Fruit fly (Drosophila melanogaster) whole organism, embryonic: ENCODE measurements around the gene CG5180.
A peak's percentile ranks its signal among the peaks of the same experiment; 100 is the strongest.

Experiments
- Adf1 ChIP-seq: fragments of 200-800 bp; sonication (Bioruptor generic); IDR thresholded peaks from 2 replicates; pipeline ENCODE4 v1.3.6; 2022; ENCODE audit warnings: missing biosample characterization, missing genetic modification characterization
- BEAF-32 ChIP-seq: fragments of 200-800 bp; sonication (Bioruptor generic); optimal IDR thresholded peaks from 3 replicates; lab custom pipeline; 2017; ENCODE audit warnings: missing biosample characterization, missing genetic modification characterization, mild to moderate bottlenecking, moderate library complexity, missing genetic modification reagents
- CG10366 ChIP-seq: fragments of 200-800 bp; sonication (Bioruptor generic); IDR thresholded peaks from 2 replicates; pipeline ENCODE4 v1.3.6; 2022; ENCODE audit warnings: missing biosample characterization, missing genetic modification characterization
- CG11398 ChIP-seq: fragments of 200-800 bp; sonication (Bioruptor generic); optimal IDR thresholded peaks from 2 replicates; lab custom pipeline; 2016; ENCODE audit warnings: missing biosample characterization, missing genetic modification characterization
- CG13775 ChIP-seq: fragments of 200-800 bp; sonication (Bioruptor generic); optimal IDR thresholded peaks from 3 replicates; lab custom pipeline; 2017; ENCODE audit warnings: missing biosample characterization, mild to moderate bottlenecking, missing genetic modification characterization
- CG16815 ChIP-seq: fragments of 200-800 bp; sonication (Bioruptor generic); optimal IDR thresholded peaks from 3 replicates; lab custom pipeline; 2017; ENCODE audit warnings: missing biosample characterization, mild to moderate bottlenecking, missing genetic modification characterization
- CG16863 ChIP-seq: fragments of 200-800 bp; sonication (Bioruptor generic); optimal IDR thresholded peaks from 3 replicates; lab custom pipeline; 2016; ENCODE audit warnings: missing biosample characterization, missing genetic modification characterization
- CG17802 ChIP-seq: fragments of 200-800 bp; sonication (Bioruptor generic); optimal IDR thresholded peaks from 2 replicates; lab custom pipeline; 2018; ENCODE audit warnings: missing biosample characterization, mild to moderate bottlenecking, missing genetic modification characterization, moderate library complexity
- CG18599 ChIP-seq: fragments of 200-800 bp; sonication (Bioruptor generic); optimal IDR thresholded peaks from 3 replicates; lab custom pipeline; 2017; ENCODE audit warnings: missing biosample characterization, missing genetic modification characterization, mild to moderate bottlenecking, moderate library complexity, missing genetic modification reagents
- CG2120 ChIP-seq: fragments of 200-800 bp; sonication (Bioruptor generic); optimal IDR thresholded peaks from 3 replicates; lab custom pipeline; 2016; ENCODE audit warnings: missing biosample characterization, missing genetic modification characterization
- CG30020 ChIP-seq: fragments of 200-800 bp; optimal IDR thresholded peaks from 2 replicates; lab custom pipeline; 2019; ENCODE audit warnings: missing biosample characterization, mild to moderate bottlenecking, missing genetic modification characterization, moderate library complexity
- CG4707 ChIP-seq: fragments of 200-800 bp; sonication (Bioruptor generic); optimal IDR thresholded peaks from 2 replicates; lab custom pipeline; 2018; ENCODE audit warnings: missing biosample characterization, mild to moderate bottlenecking, missing genetic modification characterization, moderate library complexity
- CG6175 ChIP-seq: fragments of 200-800 bp; sonication (Bioruptor generic); IDR thresholded peaks from 3 replicates; pipeline ENCODE4 v1.3.6; 2022; ENCODE audit warnings: missing biosample characterization, missing genetic modification characterization
- CG6272 ChIP-seq: fragments of 200-800 bp; sonication (Bioruptor generic); IDR thresholded peaks from 2 replicates; pipeline ENCODE4 v1.3.6; 2022; ENCODE audit warnings: missing biosample characterization, missing genetic modification characterization
- CG6654 ChIP-seq: fragments of 200-800 bp; sonication (Bioruptor generic); optimal IDR thresholded peaks from 2 replicates; lab custom pipeline; 2017; ENCODE audit warnings: missing biosample characterization, mild to moderate bottlenecking, missing genetic modification characterization
- CG6683 ChIP-seq: fragments of 200-800 bp; sonication (Bioruptor generic); optimal IDR thresholded peaks from 2 replicates; lab custom pipeline; 2017; ENCODE audit warnings: missing biosample characterization, mild to moderate bottlenecking, missing genetic modification characterization, missing genetic modification reagents
- CG7556 ChIP-seq: fragments of 200-800 bp; sonication (Bioruptor generic); optimal IDR thresholded peaks from 2 replicates; lab custom pipeline; 2017; ENCODE audit warnings: missing biosample characterization, mild to moderate bottlenecking, missing genetic modification characterization
- CG9609 ChIP-seq: fragments of 200-800 bp; sonication (Bioruptor generic); optimal IDR thresholded peaks from 3 replicates; lab custom pipeline; 2016; ENCODE audit warnings: missing biosample characterization, missing genetic modification characterization
- Dll ChIP-seq: fragments of 200-800 bp; sonication (Bioruptor generic); IDR thresholded peaks from 4 replicates; pipeline ENCODE4 v1.3.6; 2022; ENCODE audit warnings: missing biosample characterization, missing genetic modification characterization; ENCODE audit not compliant: partially characterized antibody
- Dref ChIP-seq: fragments of 200-800 bp; sonication (Bioruptor generic); IDR thresholded peaks from 2 replicates; pipeline ENCODE4 v1.3.6; 2022; ENCODE audit warnings: missing biosample characterization, missing genetic modification characterization
- Eip74EF ChIP-seq, 2 experiments: fragments of 200-800 bp in 1 of 2; fragments of >200 bp in 1 of 2; sonication (Bioruptor generic) in 1 of 2; optimal IDR thresholded peaks; 2 replicates each; lab custom pipeline; 2017 to 2019; ENCODE audit warnings: missing biosample characterization in 2 of 2, missing genetic modification characterization in 2 of 2, mild to moderate bottlenecking in 1 of 2, moderate library complexity in 1 of 2
- Elba2 ChIP-seq: fragments of 200-800 bp; sonication (Bioruptor generic); optimal IDR thresholded peaks from 3 replicates; lab custom pipeline; 2016; ENCODE audit warnings: missing biosample characterization, missing genetic modification characterization
- Ets97D ChIP-seq: fragments of 200-800 bp; sonication (Bioruptor generic); optimal IDR thresholded peaks from 3 replicates; lab custom pipeline; 2016; ENCODE audit warnings: missing biosample characterization, missing genetic modification characterization
- Fer3 ChIP-seq: fragments of 200-800 bp; sonication (Bioruptor generic); optimal IDR thresholded peaks from 2 replicates; lab custom pipeline; 2018; ENCODE audit warnings: missing biosample characterization, mild to moderate bottlenecking, missing genetic modification characterization, moderate library complexity
- Gsc ChIP-seq: fragments of 200-800 bp; sonication (Bioruptor generic); IDR thresholded peaks from 2 replicates; pipeline ENCODE4 v1.3.6; 2022; ENCODE audit warnings: missing biosample characterization, missing genetic modification characterization
- Hmr ChIP-seq: fragments of 200-800 bp; sonication (Bioruptor generic); optimal IDR thresholded peaks from 3 replicates; lab custom pipeline; 2017; ENCODE audit warnings: mild to moderate bottlenecking, missing biosample characterization, missing genetic modification reagents, missing genetic modification characterization
- Hr3 ChIP-seq: fragments of 200-800 bp; sonication (Bioruptor generic); optimal IDR thresholded peaks from 3 replicates; lab custom pipeline; 2016; ENCODE audit warnings: missing biosample characterization, missing genetic modification characterization
- Hr51 ChIP-seq, 2 experiments: fragments of 200-800 bp; sonication (Bioruptor generic); optimal IDR thresholded peaks; 2 replicates in 1 of 2; 3 replicates in 1 of 2; lab custom pipeline; 2016 to 2018; ENCODE audit warnings: missing biosample characterization in 2 of 2, missing genetic modification characterization in 2 of 2, mild to moderate bottlenecking in 1 of 2, moderate library complexity in 1 of 2
- Myb ChIP-seq: fragments of 200-800 bp; sonication (Bioruptor generic); optimal IDR thresholded peaks from 2 replicates; lab custom pipeline; 2016; ENCODE audit warnings: missing biosample characterization, missing genetic modification characterization
- Rfx ChIP-seq: fragments of 200-800 bp; sonication (Bioruptor generic); IDR thresholded peaks from 2 replicates; pipeline ENCODE4 v1.3.6; 2022; ENCODE audit warnings: missing biosample characterization, missing genetic modification characterization
- Spps ChIP-seq: fragments of 200-800 bp; sonication (Bioruptor generic); optimal IDR thresholded peaks from 2 replicates; lab custom pipeline; 2018; ENCODE audit warnings: missing biosample characterization, mild to moderate bottlenecking, missing genetic modification characterization
- Xbp1 ChIP-seq: fragments of 200-800 bp; sonication (Bioruptor generic); optimal IDR thresholded peaks from 3 replicates; lab custom pipeline; 2016; ENCODE audit warnings: missing biosample characterization, mild to moderate bottlenecking, missing genetic modification characterization
- ab ChIP-seq: fragments of 200-800 bp; sonication (Bioruptor generic); optimal IDR thresholded peaks from 2 replicates; lab custom pipeline; 2016; ENCODE audit warnings: missing biosample characterization, missing genetic modification characterization
- caup ChIP-seq: fragments of 200-800 bp; sonication (Bioruptor generic); optimal IDR thresholded peaks from 3 replicates; lab custom pipeline; 2017; ENCODE audit warnings: missing biosample characterization, mild to moderate bottlenecking, missing genetic modification characterization, moderate library complexity; ENCODE audit not compliant: severe bottlenecking
- dm ChIP-seq: fragments of 200-800 bp; sonication (Bioruptor generic); optimal IDR thresholded peaks from 3 replicates; lab custom pipeline; 2016; ENCODE audit warnings: missing biosample characterization, missing genetic modification characterization
- esg ChIP-seq: fragments of 200-800 bp; sonication (Bioruptor generic); conservative IDR thresholded peaks from 2 replicates; pipeline ENCODE4 v1.3.6; 2022; ENCODE audit warnings: missing biosample characterization, missing genetic modification characterization
- fru ChIP-seq: fragments of >200 bp; optimal IDR thresholded peaks from 2 replicates; lab custom pipeline; 2017
- h ChIP-seq: fragments of >200 bp; optimal IDR thresholded peaks from 2 replicates; lab custom pipeline; 2017
- insv ChIP-seq, 2 experiments: fragments of 200-800 bp; sonication (Bioruptor generic); optimal IDR thresholded peaks; 3 replicates each; lab custom pipeline; 2016 to 2018; ENCODE audit warnings: missing biosample characterization in 2 of 2, missing genetic modification characterization in 2 of 2
- nau ChIP-seq: fragments of 200-800 bp; sonication (Bioruptor generic); optimal IDR thresholded peaks from 3 replicates; lab custom pipeline; 2017; ENCODE audit warnings: missing biosample characterization, mild to moderate bottlenecking, missing genetic modification characterization, missing genetic modification reagents
- nerfin-2 ChIP-seq: fragments of 200-800 bp; sonication (Bioruptor generic); IDR thresholded peaks from 2 replicates; pipeline ENCODE4 v1.3.6; 2022; ENCODE audit warnings: missing biosample characterization, missing genetic modification characterization; ENCODE audit not compliant: partially characterized antibody
- phol ChIP-seq: fragments of 200-800 bp; sonication (Bioruptor generic); optimal IDR thresholded peaks from 3 replicates; lab custom pipeline; 2018; ENCODE audit warnings: missing biosample characterization, mild to moderate bottlenecking, missing genetic modification characterization, moderate library complexity
- ranshi ChIP-seq: fragments of 200-800 bp; sonication (Bioruptor generic); IDR thresholded peaks from 2 replicates; pipeline ENCODE4 v1.3.6; 2022; ENCODE audit warnings: missing biosample characterization, missing genetic modification characterization
- shn ChIP-seq: fragments of 200-800 bp; sonication (Bioruptor generic); optimal IDR thresholded peaks from 3 replicates; lab custom pipeline; 2016; ENCODE audit warnings: missing biosample characterization, missing genetic modification characterization
- sqz ChIP-seq: fragments of 200-800 bp; sonication (Bioruptor generic); optimal IDR thresholded peaks from 3 replicates; lab custom pipeline; 2018; ENCODE audit warnings: missing biosample characterization, mild to moderate bottlenecking, missing genetic modification characterization
- tna ChIP-seq: fragments of 200-800 bp; sonication (Bioruptor generic); IDR thresholded peaks from 2 replicates; pipeline ENCODE4 v1.3.6; 2022; ENCODE audit warnings: missing biosample characterization, missing genetic modification characterization; ENCODE audit not compliant: partially characterized antibody
- tup ChIP-seq: fragments of 200-800 bp; sonication (Bioruptor generic); optimal IDR thresholded peaks from 2 replicates; lab custom pipeline; 2016; ENCODE audit warnings: missing biosample characterization, mild to moderate bottlenecking, missing genetic modification characterization, moderate library complexity
- unpg ChIP-seq: fragments of 200-800 bp; sonication (Bioruptor generic); optimal IDR thresholded peaks from 3 replicates; lab custom pipeline; 2018; ENCODE audit warnings: missing biosample characterization, mild to moderate bottlenecking, missing genetic modification characterization, moderate library complexity
- z ChIP-seq: fragments of 200-800 bp; sonication (Bioruptor generic); IDR thresholded peaks from 3 replicates; pipeline ENCODE4 v1.3.6; 2022; ENCODE audit warnings: missing biosample characterization, missing genetic modification characterization

The CG5180 gene

dm6 chr3R:20549855-20550603 lies 7.7 kb upstream of the CG5180 start (continued):
- peak; percentile 84 for TF ChIP-seq ranshi (GFP tag; lab: Robert Waterston, UW)
- TF ChIP-seq CG17802 (tag; lab: Kevin White, UChicago), result peak; percentile 77
- TF ChIP-seq Gsc, result no peak
- TF ChIP-seq tna (GFP tag; lab: Robert Waterston, UW), result no peak
- peak; percentile 64; the same call in 1 of the 3 replicates for TF ChIP-seq CG6175 (GFP tag; lab: Robert Waterston, UW)
- TF ChIP-seq phol (tag; lab: Kevin White, UChicago), result peak; percentile 90
- TF ChIP-seq Dref (GFP tag; lab: Robert Waterston, UW), result 0 out of 2 replicates have a peak, but pooled peaks have one; percentile 18
- TF ChIP-seq CG2120, result peak; percentile 83
- TF ChIP-seq Adf1 (GFP tag; lab: Robert Waterston, UW), result peak; percentile 75
- TF ChIP-seq tup (GFP tag; lab: Kevin White, UChicago), result peak; percentile 70
- no peak for TF ChIP-seq Dll (GFP tag; lab: Robert Waterston, UW)
- no peak for TF ChIP-seq BEAF-32 (GFP tag; lab: Kevin White, UChicago)
- TF ChIP-seq Hr3, result peak; percentile 83
- TF ChIP-seq CG11398 (GFP tag; lab: Kevin White, UChicago), result no peak
- peak; percentile 84 for TF ChIP-seq Xbp1 (GFP tag; lab: Kevin White, UChicago)
- peak; percentile 92 for TF ChIP-seq CG18599 (GFP tag; lab: Kevin White, UChicago)
- peak; percentile 85 for TF ChIP-seq esg
- peak; percentile 37 to 89 for TF ChIP-seq Hr51 (GFP tag; optimal IDR thresholded peaks at IDR 0.05; lab: Kevin White, UChicago)
- no peak for TF ChIP-seq Myb (GFP tag; lab: Kevin White, UChicago)
- TF ChIP-seq shn (GFP tag; lab: Kevin White, UChicago), result peak; percentile 21
- no peak for TF ChIP-seq dm (GFP tag; lab: Kevin White, UChicago)
- peak; percentile 89 for TF ChIP-seq Fer3 (tag; lab: Kevin White, UChicago)
- peak; percentile 62 for TF ChIP-seq Spps
- no peak for TF ChIP-seq h (lab: Kevin White, UChicago)
- peak; percentile 8 for TF ChIP-seq Ets97D
- peak; percentile 86 for TF ChIP-seq caup (GFP tag; lab: Kevin White, UChicago)
- TF ChIP-seq fru (lab: Kevin White, UChicago), result no peak
- peak; percentile 78 for TF ChIP-seq CG6654
- TF ChIP-seq nau (GFP tag; lab: Kevin White, UChicago), result peak; percentile 62
- TF ChIP-seq CG10366, result peak; percentile 85
- peak; percentile 66 for TF ChIP-seq CG6683 (GFP tag; lab: Kevin White, UChicago)
- peak; percentile 69 for TF ChIP-seq sqz (GFP tag; lab: Kevin White, UChicago)
- TF ChIP-seq ab (GFP tag; lab: Kevin White, UChicago), result peak; percentile 42
- peak; percentile 88 for TF ChIP-seq unpg (GFP tag; lab: Kevin White, UChicago)
- peak; percentile 73 for TF ChIP-seq CG6272
- peak; percentile 77 for TF ChIP-seq CG7556 (GFP tag; lab: Kevin White, UChicago)
- no peak for TF ChIP-seq insv (GFP tag; optimal IDR thresholded peaks at IDR 0.05; lab: Kevin White, UChicago)
- peak; percentile 87 for TF ChIP-seq CG16815 (GFP tag; lab: Kevin White, UChicago)
- TF ChIP-seq nerfin-2, result no peak
- no peak for TF ChIP-seq Elba2 (GFP tag; lab: Kevin White, UChicago)
- peak; percentile 54 for TF ChIP-seq CG16863 (GFP tag; lab: Kevin White, UChicago)
- TF ChIP-seq CG9609 (GFP tag; lab: Kevin White, UChicago), result peak; percentile 36
- TF ChIP-seq Eip74EF (GFP tag; optimal IDR thresholded peaks at IDR 0.05; lab: Kevin White, UChicago), result peak in 1 of 2 experiments; percentile 64
- TF ChIP-seq Hmr, result peak; percentile 81
- peak; percentile 17 for TF ChIP-seq CG4707 (GFP tag; lab: Kevin White, UChicago)
- peak; percentile 89 for TF ChIP-seq Rfx (GFP tag; lab: Robert Waterston, UW)
- TF ChIP-seq CG13775, result peak; percentile 81
- 0 out of 3 replicates have a peak, but pooled peaks have one; percentile 4 for TF ChIP-seq z
- TF ChIP-seq CG30020 (tag; lab: Kevin White, UChicago), result peak; percentile 44
